Fruit fly (Drosophila melanogaster) whole organism, embryonic: ENCODE results near the gene CG14342.

Source experiments
- BEAF-32 ChIP-seq: fragments of 200-800 bp; sonication (Bioruptor generic); optimal IDR thresholded peaks from 3 replicates; lab custom pipeline; 2017; ENCODE audit warnings: missing biosample characterization, missing genetic modification characterization, mild to moderate bottlenecking, moderate library complexity, missing genetic modification reagents
- C15 ChIP-seq: fragments of 200-800 bp; sonication (Bioruptor generic); IDR thresholded peaks from 3 replicates; pipeline ENCODE4 v1.3.6; 2022; ENCODE audit warnings: missing biosample characterization, missing genetic modification characterization
- CG10979 ChIP-seq: fragments of 200-800 bp; sonication (Bioruptor generic); optimal IDR thresholded peaks from 2 replicates; lab custom pipeline; 2018; ENCODE audit warnings: missing biosample characterization, mild to moderate bottlenecking, missing genetic modification characterization, moderate library complexity
- CG11695 ChIP-seq: fragments of 200-800 bp; sonication (Bioruptor generic); IDR thresholded peaks from 3 replicates; pipeline ENCODE4 v1.3.6; 2022; ENCODE audit warnings: missing biosample characterization, missing genetic modification characterization
- CG11723 ChIP-seq: fragments of 200-800 bp; sonication (Bioruptor generic); optimal IDR thresholded peaks from 2 replicates; lab custom pipeline; 2017; ENCODE audit warnings: missing biosample characterization, mild to moderate bottlenecking, missing genetic modification characterization
- CG15696 ChIP-seq: fragments of 200-800 bp; sonication (Bioruptor generic); optimal IDR thresholded peaks from 2 replicates; lab custom pipeline; 2019; ENCODE audit warnings: missing biosample characterization, mild to moderate bottlenecking, missing genetic modification characterization, moderate library complexity
- CG1603 ChIP-seq: fragments of 200-800 bp; sonication (Bioruptor generic); optimal IDR thresholded peaks from 2 replicates; lab custom pipeline; 2019; ENCODE audit warnings: missing biosample characterization, mild to moderate bottlenecking, missing genetic modification characterization, moderate library complexity
- CG17568 ChIP-seq: fragments of 200-800 bp; sonication (Bioruptor generic); optimal IDR thresholded peaks from 2 replicates; lab custom pipeline; 2018; ENCODE audit warnings: missing biosample characterization, mild to moderate bottlenecking, missing genetic modification characterization, moderate library complexity
- CG2202 ChIP-seq: fragments of 200-800 bp; sonication (Bioruptor generic); optimal IDR thresholded peaks from 2 replicates; lab custom pipeline; 2018; ENCODE audit warnings: missing biosample characterization, mild to moderate bottlenecking, missing genetic modification characterization
- CG2678 ChIP-seq: fragments of 200-800 bp; sonication (Bioruptor generic); optimal IDR thresholded peaks from 3 replicates; lab custom pipeline; 2019; ENCODE audit warnings: missing biosample characterization, mild to moderate bottlenecking, missing genetic modification characterization, moderate library complexity
- CG3838 ChIP-seq: fragments of 200-800 bp; sonication (Bioruptor generic); optimal IDR thresholded peaks from 3 replicates; lab custom pipeline; 2016; ENCODE audit warnings: missing biosample characterization, missing genetic modification characterization
- CG4404 ChIP-seq: fragments of 200-800 bp; sonication (Bioruptor generic); IDR thresholded peaks from 2 replicates; pipeline ENCODE4 v1.3.6; 2022; ENCODE audit warnings: missing biosample characterization, missing genetic modification characterization
- CG5953 ChIP-seq: fragments of 200-800 bp; sonication (Bioruptor generic); IDR thresholded peaks from 2 replicates; pipeline ENCODE4 v1.3.6; 2022; ENCODE audit warnings: missing biosample characterization, missing genetic modification characterization
- CG6765 ChIP-seq: fragments of 200-800 bp; sonication (Bioruptor generic); optimal IDR thresholded peaks from 3 replicates; lab custom pipeline; 2017; ENCODE audit warnings: missing biosample characterization, mild to moderate bottlenecking, missing genetic modification characterization
- CG6813 ChIP-seq: fragments of 200-800 bp; sonication (Bioruptor generic); optimal IDR thresholded peaks from 2 replicates; lab custom pipeline; 2017; ENCODE audit warnings: missing biosample characterization, missing genetic modification characterization, mild to moderate bottlenecking, moderate library complexity, missing genetic modification reagents
- CG7271 ChIP-seq: fragments of 200-800 bp; sonication (Bioruptor generic); optimal IDR thresholded peaks from 2 replicates; lab custom pipeline; 2018; ENCODE audit warnings: missing biosample characterization, mild to moderate bottlenecking, missing genetic modification characterization, moderate library complexity
- Dll ChIP-seq: fragments of 200-800 bp; sonication (Bioruptor generic); IDR thresholded peaks from 4 replicates; pipeline ENCODE4 v1.3.6; 2022; ENCODE audit warnings: missing biosample characterization, missing genetic modification characterization; ENCODE audit not compliant: partially characterized antibody
- Doc3 ChIP-seq: fragments of 200-800 bp; sonication (Bioruptor generic); IDR thresholded peaks from 3 replicates; pipeline ENCODE4 v1.3.6; 2022; ENCODE audit warnings: missing biosample characterization, missing genetic modification characterization; ENCODE audit not compliant: partially characterized antibody
- Dref ChIP-seq: fragments of 200-800 bp; sonication (Bioruptor generic); IDR thresholded peaks from 2 replicates; pipeline ENCODE4 v1.3.6; 2022; ENCODE audit warnings: missing biosample characterization, missing genetic modification characterization
- HmgD ChIP-seq: fragments of 200-800 bp; sonication (Bioruptor generic); optimal IDR thresholded peaks from 3 replicates; lab custom pipeline; 2016; ENCODE audit warnings: missing biosample characterization, missing genetic modification characterization
- Jarid2 ChIP-seq: fragments of 200-800 bp; sonication (Bioruptor generic); optimal IDR thresholded peaks from 3 replicates; lab custom pipeline; 2017; ENCODE audit warnings: mild to moderate bottlenecking, missing biosample characterization, missing genetic modification reagents, missing genetic modification characterization
- Max ChIP-seq: fragments of 200-800 bp; sonication (Bioruptor generic); optimal IDR thresholded peaks from 2 replicates; lab custom pipeline; 2016; ENCODE audit warnings: missing biosample characterization, mild to moderate bottlenecking, missing genetic modification characterization
- Med ChIP-seq: fragments of 200-800 bp; sonication (Bioruptor generic); peaks from one replicate; lab custom pipeline; 2016; ENCODE audit warnings: missing biosample characterization, missing genetic modification characterization, mild to moderate bottlenecking, inconsistent platforms, moderate library complexity
- NC2α ChIP-seq: fragments of 200-800 bp; sonication (Bioruptor generic); optimal IDR thresholded peaks from 2 replicates; lab custom pipeline; 2016; ENCODE audit warnings: missing biosample characterization, missing genetic modification characterization
- Neu2 ChIP-seq: fragments of 200-800 bp; sonication (Bioruptor generic); optimal IDR thresholded peaks from 3 replicates; lab custom pipeline; 2016; ENCODE audit warnings: missing biosample characterization, missing genetic modification characterization, borderline replicate concordance
- NfI ChIP-seq: fragments of 200-800 bp; sonication (Bioruptor generic); optimal IDR thresholded peaks from 3 replicates; lab custom pipeline; 2018; ENCODE audit warnings: missing biosample characterization, mild to moderate bottlenecking, missing genetic modification characterization, moderate library complexity
- Tbp ChIP-seq: fragments of >200 bp; optimal IDR thresholded peaks from 2 replicates; lab custom pipeline; 2018; ENCODE audit warnings: missing biosample characterization, missing genetic modification characterization
- cg ChIP-seq: fragments of 200-800 bp; sonication (Bioruptor generic); optimal IDR thresholded peaks from 3 replicates; lab custom pipeline; 2019; ENCODE audit warnings: missing biosample characterization, mild to moderate bottlenecking, missing genetic modification characterization, moderate library complexity
- crol ChIP-seq: fragments of 200-800 bp; sonication (Bioruptor generic); IDR thresholded peaks from 2 replicates; pipeline ENCODE4 v1.3.6; 2022; ENCODE audit warnings: missing biosample characterization, missing genetic modification characterization
- dm ChIP-seq: fragments of 200-800 bp; sonication (Bioruptor generic); optimal IDR thresholded peaks from 3 replicates; lab custom pipeline; 2016; ENCODE audit warnings: missing biosample characterization, missing genetic modification characterization
- fd64A ChIP-seq: fragments of 200-800 bp; sonication (Bioruptor generic); optimal IDR thresholded peaks from 3 replicates; lab custom pipeline; 2018; ENCODE audit warnings: missing biosample characterization, mild to moderate bottlenecking, missing genetic modification characterization
- gce ChIP-seq: fragments of 200-800 bp; sonication (Bioruptor generic); IDR thresholded peaks from 3 replicates; pipeline ENCODE4 v1.3.6; 2022; ENCODE audit warnings: missing biosample characterization, missing genetic modification characterization
- gcm2 ChIP-seq: fragments of 200-800 bp; sonication (Bioruptor generic); optimal IDR thresholded peaks from 2 replicates; lab custom pipeline; 2016; ENCODE audit warnings: missing biosample characterization, missing genetic modification characterization
- grau ChIP-seq: fragments of 200-800 bp; optimal IDR thresholded peaks from 3 replicates; lab custom pipeline; 2019; ENCODE audit warnings: missing biosample characterization, mild to moderate bottlenecking, missing genetic modification characterization, moderate library complexity
- hb ChIP-seq: fragments of 200-800 bp; sonication (Bioruptor generic); IDR thresholded peaks from 3 replicates; pipeline ENCODE4 v1.3.6; 2022; ENCODE audit warnings: missing biosample characterization, missing genetic modification characterization; ENCODE audit not compliant: partially characterized antibody
- kay ChIP-seq: fragments of 200-800 bp; sonication (Bioruptor generic); optimal IDR thresholded peaks from 2 replicates; lab custom pipeline; 2016; ENCODE audit warnings: missing biosample characterization, missing genetic modification characterization
- ken ChIP-seq: fragments of 200-800 bp; sonication (Bioruptor generic); IDR thresholded peaks from 3 replicates; pipeline ENCODE4 v1.3.6; 2022; ENCODE audit warnings: missing biosample characterization, missing genetic modification characterization
- lola ChIP-seq, 3 experiments: fragments of >200 bp in 2 of 3; fragments of 200-800 bp in 1 of 3; sonication (Bioruptor generic) in 1 of 3; optimal IDR thresholded peaks; 2 replicates each; lab custom pipeline; 2017 to 2019; ENCODE audit warnings: missing biosample characterization in 3 of 3, missing genetic modification characterization in 3 of 3, mild to moderate bottlenecking in 1 of 3, moderate library complexity in 1 of 3
- nau ChIP-seq: fragments of 200-800 bp; sonication (Bioruptor generic); optimal IDR thresholded peaks from 3 replicates; lab custom pipeline; 2017; ENCODE audit warnings: missing biosample characterization, mild to moderate bottlenecking, missing genetic modification characterization, missing genetic modification reagents
- odd ChIP-seq: fragments of 200-800 bp; sonication (Bioruptor generic); optimal IDR thresholded peaks from 2 replicates; lab custom pipeline; 2017; ENCODE audit warnings: missing biosample characterization, mild to moderate bottlenecking, missing genetic modification characterization
- peb ChIP-seq: fragments of 200-800 bp; sonication (Bioruptor generic); IDR thresholded peaks from 2 replicates; pipeline ENCODE4 v1.3.6; 2022; ENCODE audit warnings: missing biosample characterization, missing genetic modification characterization
- psq ChIP-seq: fragments of 200-800 bp; sonication (Bioruptor generic); optimal IDR thresholded peaks from 2 replicates; lab custom pipeline; 2017; ENCODE audit warnings: missing biosample characterization, missing genetic modification characterization
- row ChIP-seq: fragments of 200-800 bp; sonication (Bioruptor generic); IDR thresholded peaks from 3 replicates; pipeline ENCODE4 v1.3.6; 2022; ENCODE audit warnings: missing biosample characterization, missing genetic modification characterization
- slou ChIP-seq: fragments of 200-800 bp; sonication (Bioruptor generic); optimal IDR thresholded peaks from 3 replicates; lab custom pipeline; 2016; ENCODE audit warnings: missing biosample characterization, missing genetic modification characterization
- sqz ChIP-seq: fragments of 200-800 bp; sonication (Bioruptor generic); optimal IDR thresholded peaks from 3 replicates; lab custom pipeline; 2018; ENCODE audit warnings: missing biosample characterization, mild to moderate bottlenecking, missing genetic modification characterization
- toy ChIP-seq: fragments of 200-800 bp; sonication (Bioruptor generic); IDR thresholded peaks from 2 replicates; pipeline ENCODE4 v1.3.6; 2022; ENCODE audit warnings: missing biosample characterization, missing genetic modification characterization
- trh ChIP-seq: fragments of 200-800 bp; sonication (Bioruptor generic); optimal IDR thresholded peaks from 2 replicates; lab custom pipeline; 2016; ENCODE audit warnings: missing biosample characterization, missing genetic modification characterization
- unc-4 ChIP-seq: fragments of 200-800 bp; sonication (Bioruptor generic); IDR thresholded peaks from 2 replicates; pipeline ENCODE4 v1.3.6; 2022; ENCODE audit warnings: missing biosample characterization, missing genetic modification characterization; ENCODE audit not compliant: partially characterized antibody
- zfh2 ChIP-seq: fragments of 200-800 bp; sonication (Bioruptor generic); optimal IDR thresholded peaks from 2 replicates; lab custom pipeline; 2016; ENCODE audit warnings: missing biosample characterization, missing genetic modification characterization

CG14342 gene

DNA sequence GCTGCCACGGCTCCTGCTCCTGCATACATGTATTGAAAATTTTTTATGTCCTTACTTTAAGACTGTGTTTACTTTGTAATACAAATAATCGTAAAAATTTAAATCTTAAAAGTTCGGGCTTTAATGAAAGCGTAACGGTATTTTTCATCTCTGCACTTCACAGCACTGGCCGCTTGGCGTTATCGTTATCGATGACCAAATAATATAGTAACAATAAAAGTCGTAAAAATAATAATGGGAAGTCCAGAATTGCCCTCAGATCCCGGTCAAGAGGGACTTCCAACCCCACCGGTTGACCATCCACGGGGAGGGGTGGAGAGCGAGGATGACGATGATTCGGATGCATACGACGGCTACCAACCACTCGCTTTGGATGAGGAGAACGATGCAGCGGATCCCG, 37.7 kb upstream of the CG14342 start, which contains the start of gene CG14341 (continued):
- TF ChIP-seq trh (GFP tag; lab: Kevin White, UChicago) (no peak), Dll (GFP tag; lab: Robert Waterston, UW) (peak; percentile 53; the same call in 2 of the 4 replicates), row (GFP tag; lab: Robert Waterston, UW) (no peak), BEAF-32 (peak; percentile 35), CG1603 (tag; lab: Kevin White, UChicago) (no peak), Med (peak; percentile 21), C15 (no peak), cg (no peak)

DNA sequence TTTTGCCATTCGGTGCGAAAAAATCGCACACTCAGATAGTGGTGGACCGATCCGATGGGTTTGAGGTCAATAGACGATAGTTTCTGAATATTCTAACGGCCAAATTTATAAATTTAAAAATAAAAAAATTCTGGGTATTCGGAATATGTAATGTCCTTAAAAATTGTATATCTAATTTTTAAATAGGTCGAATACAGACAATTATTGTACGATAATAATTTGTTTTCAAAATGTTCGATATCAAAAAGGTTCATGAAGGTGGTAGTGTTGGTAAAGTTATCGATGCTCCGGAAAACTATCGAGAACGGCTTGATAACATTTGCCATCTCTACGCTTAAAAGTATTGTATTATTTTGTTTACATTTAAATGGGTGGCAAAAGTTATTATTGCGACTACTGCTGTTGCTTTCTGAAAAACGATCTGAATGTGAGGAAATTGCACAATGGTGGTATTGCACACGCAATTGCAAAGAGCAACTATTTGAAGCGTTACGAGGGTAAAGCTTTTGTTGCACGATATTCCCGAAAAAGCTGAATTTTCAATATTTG, 34.1 kb upstream of the CG14342 start, which contains the start of the genes CG31922 and Plap:
TSS of gene CG31922 (plus strand) at position 315 of the 549 bp plus-strand sequence.
TSS of gene Plap (minus strand) at position 499 of the 549 bp plus-strand sequence.
- TF ChIP-seq Dref (peak; percentile 66), CG4404 (peak; percentile 67), sqz (GFP tag; lab: Kevin White, UChicago) (no peak), lola (GFP tag; optimal IDR thresholded peaks at IDR 0.05; lab: Kevin White, UChicago) (peak in 1 of 3 experiments; percentile 67), CG7271 (tag; lab: Kevin White, UChicago) (no peak), HmgD (GFP tag; lab: Kevin White, UChicago) (no peak), psq (GFP tag; lab: Kevin White, UChicago) (peak; percentile 16), CG6765 (GFP tag; lab: Kevin White, UChicago) (no peak), ken (GFP tag; lab: Robert Waterston, UW) (no peak), unc-4 (GFP tag; lab: Robert Waterston, UW) (peak; percentile 95), fd64A (no peak), kay (GFP tag; lab: Kevin White, UChicago) (peak; percentile 53), CG15696 (peak; percentile 69), hb (peak; percentile 88), CG5953 (no peak), zfh2 (GFP tag; lab: Kevin White, UChicago) (peak; percentile 84), CG2678 (tag; lab: Kevin White, UChicago) (no peak), NfI (GFP tag; lab: Kevin White, UChicago) (peak; percentile 75), Tbp (GFP tag; lab: Kevin White, UChicago) (no peak), Doc3 (peak; percentile 94), CG11695 (GFP tag; lab: Robert Waterston, UW) (no peak), slou (GFP tag; lab: Kevin White, UChicago) (peak; percentile 68), toy (GFP tag; lab: Robert Waterston, UW) (no peak), peb (GFP tag; lab: Robert Waterston, UW) (no peak), odd (no peak), NC2α (GFP tag; lab: Kevin White, UChicago) (no peak), CG2202 (tag; lab: Kevin White, UChicago) (peak; percentile 9), CG10979 (tag; lab: Kevin White, UChicago) (peak; percentile 54), dm (peak; percentile 38), CG6813 (GFP tag; lab: Kevin White, UChicago) (no peak), Jarid2 (GFP tag; lab: Kevin White, UChicago) (no peak), CG11723 (no peak), gce (GFP tag; lab: Robert Waterston, UW) (no peak), Max (peak; percentile 76), CG17568 (no peak), grau (tag; lab: Kevin White, UChicago) (peak; percentile 76), gcm2 (GFP tag; lab: Kevin White, UChicago) (no peak), Neu2 (no peak), nau (GFP tag; lab: Kevin White, UChicago) (no peak), crol (GFP tag; lab: Robert Waterston, UW) (no peak), CG3838 (GFP tag; lab: Kevin White, UChicago) (no peak)
